Worm (Caenorhabditis elegans): ENCODE results near the gene K06A1.2.

K06A1.2 gene

ce11 chrII:6409098-6409497, 34.7 kb upstream of the K06A1.2 start:
- peak; percentile 37 for TF ChIP-seq nhr-25 (tag; optimal IDR thresholded peaks at IDR 0.05)
- peak; percentile 24 for TF ChIP-seq ama-1 (optimal IDR thresholded peaks at IDR 0.05)
- no peak for TF ChIP-seq ztf-11 (tag; optimal IDR thresholded peaks at IDR 0.05)

ce11 chrII:6410181-6410580, 33.6 kb upstream of the K06A1.2 start, which contains the start of gene T25D10.4:
TSS of gene T25D10.4 (minus strand) at chrII:6410281.
- TF ChIP-seq ceh-16 (tag; optimal IDR thresholded peaks at IDR 0.05), result no peak
- TF ChIP-seq nhr-23 (tag; optimal IDR thresholded peaks at IDR 0.05), result no peak
- TF ChIP-seq nhr-25 (tag; optimal IDR thresholded peaks at IDR 0.05), result no peak
- no peak for TF ChIP-seq lin-39 (tag; optimal IDR thresholded peaks at IDR 0.05)
- no peak for TF ChIP-seq mdl-1 (tag; optimal IDR thresholded peaks at IDR 0.05)

- TF ChIP-seq elt-3 (tag; optimal IDR thresholded peaks at IDR 0.05) (no peak), R02D3.7 (tag; optimal IDR thresholded peaks at IDR 0.05) (no peak), ceh-9 (tag; optimal IDR thresholded peaks at IDR 0.05) (no peak), nhr-11 (tag; optimal IDR thresholded peaks at IDR 0.05) (no peak), nhr-67 (tag; optimal IDR thresholded peaks at IDR 0.05) (no peak), fos-1 (tag; optimal IDR thresholded peaks at IDR 0.05) (no peak), ceh-16 (tag; optimal IDR thresholded peaks at IDR 0.05) (no peak), nhr-76 (tag; optimal IDR thresholded peaks at IDR 0.05) (no peak), mdl-1 (tag; optimal IDR thresholded peaks at IDR 0.05) (no peak), mml-1 (tag; optimal IDR thresholded peaks at IDR 0.05) (no peak), pqm-1 (tag; optimal IDR thresholded peaks at IDR 0.05) (no peak), fkh-10 (GFP tag; optimal IDR thresholded peaks at IDR 0.05) (no peak), sea-2 (GFP tag; optimal IDR thresholded peaks at IDR 0.05) (no peak), ceh-82 (tag; optimal IDR thresholded peaks at IDR 0.05) (no peak), lin-15B (tag; optimal IDR thresholded peaks at IDR 0.05) (no peak), ztf-4 (tag; optimal IDR thresholded peaks at IDR 0.05) (no peak), eor-1 (tag; optimal IDR thresholded peaks at IDR 0.05) (no peak), nfya-1 (tag; optimal IDR thresholded peaks at IDR 0.05; ENCODE audit: insufficient read depth) (no peak), egl-5 (tag; optimal IDR thresholded peaks at IDR 0.05) (no peak)
Measured at ce11 chrII:6411660-6412451, 32.0 kb upstream of the K06A1.2 start.

- TF ChIP-seq jun-1 (tag; optimal IDR thresholded peaks at IDR 0.05) (peak; percentile 49), unc-39 (tag; optimal IDR thresholded peaks at IDR 0.05) (no peak), aly-2 (tag; optimal IDR thresholded peaks at IDR 0.05) (no peak), nhr-23 (tag; optimal IDR thresholded peaks at IDR 0.05) (no peak), nhr-11 (tag; optimal IDR thresholded peaks at IDR 0.05) (no peak), nhr-43 (tag; optimal IDR thresholded peaks at IDR 0.05; ENCODE audit: poor library complexity, severe bottlenecking) (no peak), pha-4 (tag; optimal IDR thresholded peaks at IDR 0.05) (peak; percentile 29), elt-3 (tag; optimal IDR thresholded peaks at IDR 0.05) (no peak), egl-27 (tag; optimal IDR thresholded peaks at IDR 0.05) (no peak), pqm-1 (tag; optimal IDR thresholded peaks at IDR 0.05) (peak; percentile 70), elt-2 (tag; optimal IDR thresholded peaks at IDR 0.05) (peak; percentile 98)
Measured at ce11 chrII:6413788-6414187, 30.0 kb upstream of the K06A1.2 start.

ce11 chrII:6417999-6418398, 25.8 kb upstream of the K06A1.2 start:
- TF ChIP-seq mdl-1 (tag; optimal IDR thresholded peaks at IDR 0.05) (no peak), fos-1 (tag; optimal IDR thresholded peaks at IDR 0.05) (no peak), zag-1 (tag; optimal IDR thresholded peaks at IDR 0.05) (no peak)

- TF ChIP-seq nhr-25 (tag; optimal IDR thresholded peaks at IDR 0.05), result peak; percentile 76
- no peak for TF ChIP-seq fkh-2 (tag; optimal IDR thresholded peaks at IDR 0.05)
- peak; percentile 66 for TF ChIP-seq elt-1 (tag; optimal IDR thresholded peaks at IDR 0.05)
Measured at ce11 chrII:6419163-6419562, 24.6 kb upstream of the K06A1.2 start.
